Fruit fly (Drosophila melanogaster) whole organism, wandering third instar larva: Measurements from ENCODE around the gene Bx.

Experiments used
- dmrt93B ChIP-seq: fragments of 200-800 bp; sonication (Bioruptor generic); optimal IDR thresholded peaks from 2 replicates; lab custom pipeline; 2018; ENCODE audit warnings: missing biosample characterization, mild to moderate bottlenecking, missing genetic modification characterization
- pan ChIP-seq: fragments of >200 bp; optimal IDR thresholded peaks from 2 replicates; lab custom pipeline; 2017

DNA sequence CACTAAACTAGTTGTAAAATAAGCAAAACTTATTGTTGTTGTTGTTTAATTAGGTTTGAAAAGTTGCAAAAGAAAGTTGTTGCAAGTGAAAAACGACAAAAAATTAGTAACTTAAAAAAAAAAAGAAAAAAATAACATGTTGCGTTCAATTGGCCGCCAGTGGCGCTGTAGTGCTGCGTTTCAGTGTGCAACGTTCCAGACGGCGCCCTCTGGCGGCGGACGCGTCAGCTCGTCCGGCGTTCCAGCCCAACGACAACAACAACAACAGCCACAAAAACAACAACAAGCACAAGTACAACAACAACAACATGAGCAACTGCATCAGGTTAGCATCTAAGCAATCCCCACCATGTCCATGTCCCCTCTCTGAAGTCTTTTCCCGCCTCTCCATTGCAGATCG is 2.2 kb downstream of the Bx start:
- TF ChIP-seq dmrt93B (GFP tag; lab: Kevin White, UChicago) (no peak), pan (no peak)
